Worm (Caenorhabditis elegans) whole organism, mixed stage, embryonic: ENCODE measurements around the gene Y73F8A.13.
A peak's percentile ranks its signal among the peaks of the same experiment; 100 is the strongest.

Source experiments
- M03D4.4 ChIP-seq: sonication (generic microtip); optimal IDR thresholded peaks from 2 replicates; lab custom pipeline; 2017; ENCODE audit warnings: mild to moderate bottlenecking, missing genetic modification characterization, missing compliant biosample characterization
- bed-3 ChIP-seq: fragments of 200-800 bp; sonication (Bioruptor generic); optimal IDR thresholded peaks from 3 replicates; lab custom pipeline; 2018; ENCODE audit warnings: mild to moderate bottlenecking, missing genetic modification characterization, moderate library complexity, missing compliant biosample characterization
- blmp-1 ChIP-seq: fragments of 150-350 bp; optimal IDR thresholded peaks from 2 replicates; lab custom pipeline; 2014; ENCODE audit warnings: missing biosample characterization, missing genetic modification characterization
- ceh-39 ChIP-seq: fragments of 150-350 bp; optimal IDR thresholded peaks from 2 replicates; lab custom pipeline; 2014; ENCODE audit warnings: missing biosample characterization, missing genetic modification characterization
- ceh-43 ChIP-seq: fragments of 200-800 bp; sonication (Bioruptor generic); optimal IDR thresholded peaks from 2 replicates; lab custom pipeline; 2018; ENCODE audit warnings: mild to moderate bottlenecking, missing genetic modification characterization, moderate library complexity, missing compliant biosample characterization
- ceh-83 ChIP-seq: fragments of 200-800 bp; sonication (Bioruptor generic); optimal IDR thresholded peaks from 2 replicates; lab custom pipeline; 2018; ENCODE audit warnings: mild to moderate bottlenecking, missing genetic modification characterization, missing compliant biosample characterization
- ces-1 ChIP-seq: fragments of 150-350 bp; optimal IDR thresholded peaks from 2 replicates; lab custom pipeline; 2014; ENCODE audit warnings: missing biosample characterization, missing genetic modification reagents, missing genetic modification characterization
- cnd-1 ChIP-seq: fragments of 200-800 bp; sonication (Bioruptor generic); optimal IDR thresholded peaks from 2 replicates; lab custom pipeline; 2018; ENCODE audit warnings: mild to moderate bottlenecking, missing genetic modification characterization, missing compliant biosample characterization
- drap-1 ChIP-seq: fragments of 200-800 bp; sonication (Bioruptor generic); optimal IDR thresholded peaks from 3 replicates; lab custom pipeline; 2018; ENCODE audit warnings: mild to moderate bottlenecking, missing genetic modification characterization, missing compliant biosample characterization
- elt-1 ChIP-seq: sonication (generic microtip); optimal IDR thresholded peaks from 2 replicates; lab custom pipeline; 2017; ENCODE audit warnings: missing genetic modification characterization, mild to moderate bottlenecking, missing compliant biosample characterization, antibody characterized with exemption, moderate library complexity, borderline replicate concordance; ENCODE audit not compliant: insufficient read depth
- elt-3 ChIP-seq: fragments of 150-350 bp; optimal IDR thresholded peaks from 2 replicates; lab custom pipeline; 2014; ENCODE audit warnings: missing biosample characterization, missing genetic modification characterization
- flh-1 ChIP-seq: fragments of 200-800 bp; sonication (Bioruptor generic); optimal IDR thresholded peaks from 2 replicates; lab custom pipeline; 2018; ENCODE audit warnings: mild to moderate bottlenecking, missing genetic modification characterization, moderate library complexity, missing compliant biosample characterization
- ham-2 ChIP-seq: fragments of 200-800 bp; sonication (Bioruptor generic); optimal IDR thresholded peaks from 2 replicates; lab custom pipeline; 2018; ENCODE audit warnings: mild to moderate bottlenecking, missing genetic modification characterization, missing compliant biosample characterization
- hlh-1 ChIP-seq: fragments of 150-350 bp; optimal IDR thresholded peaks from 2 replicates; lab custom pipeline; 2014; ENCODE audit warnings: missing biosample characterization, missing genetic modification reagents, missing genetic modification characterization
- lin-13 ChIP-seq: fragments of 150-350 bp; optimal IDR thresholded peaks from 2 replicates; lab custom pipeline; 2014; ENCODE audit warnings: missing biosample characterization, missing genetic modification characterization
- lin-32 ChIP-seq: fragments of 200-800 bp; sonication (Bioruptor generic); optimal IDR thresholded peaks from 2 replicates; lab custom pipeline; 2018; ENCODE audit warnings: mild to moderate bottlenecking, missing genetic modification characterization, missing compliant biosample characterization
- mab-5 ChIP-seq: fragments of 150-350 bp; optimal IDR thresholded peaks from 2 replicates; lab custom pipeline; 2014; ENCODE audit warnings: missing biosample characterization, missing genetic modification characterization
- mep-1 ChIP-seq: fragments of 150-350 bp; optimal IDR thresholded peaks from 2 replicates; lab custom pipeline; 2017; ENCODE audit warnings: missing biosample characterization, missing genetic modification reagents, missing genetic modification characterization, inconsistent platforms
- mls-2 ChIP-seq: sonication (generic microtip); optimal IDR thresholded peaks from 2 replicates; lab custom pipeline; 2016; ENCODE audit warnings: mild to moderate bottlenecking, missing genetic modification characterization, moderate library complexity, missing compliant biosample characterization
- nhr-12 ChIP-seq: fragments of 150-350 bp; optimal IDR thresholded peaks from 2 replicates; lab custom pipeline; 2014; ENCODE audit warnings: missing biosample characterization, missing genetic modification characterization
- nhr-2 ChIP-seq: fragments of 150-350 bp; optimal IDR thresholded peaks from 2 replicates; lab custom pipeline; 2014; ENCODE audit warnings: missing biosample characterization, missing genetic modification characterization
- nhr-28 ChIP-seq: fragments of 150-350 bp; optimal IDR thresholded peaks from 2 replicates; lab custom pipeline; 2014; ENCODE audit warnings: missing biosample characterization, missing genetic modification characterization
- nhr-76 ChIP-seq: sonication (generic microtip); optimal IDR thresholded peaks from 2 replicates; lab custom pipeline; 2017; ENCODE audit warnings: missing biosample characterization, missing genetic modification characterization
- sem-2 ChIP-seq: fragments of 200-800 bp; sonication (Bioruptor generic); optimal IDR thresholded peaks from 2 replicates; lab custom pipeline; 2018; ENCODE audit warnings: mild to moderate bottlenecking, missing genetic modification characterization, missing compliant biosample characterization
- snpc-4 ChIP-seq: fragments of 150-350 bp; optimal IDR thresholded peaks from 2 replicates; lab custom pipeline; 2014; ENCODE audit warnings: missing biosample characterization, missing genetic modification characterization
- sptf-1 ChIP-seq: sonication (generic microtip); optimal IDR thresholded peaks from 2 replicates; lab custom pipeline; 2017; ENCODE audit warnings: mild to moderate bottlenecking, missing genetic modification characterization, moderate library complexity, missing compliant biosample characterization
- tbx-8 ChIP-seq: fragments of 200-800 bp; sonication (Bioruptor generic); optimal IDR thresholded peaks from 2 replicates; lab custom pipeline; 2018; ENCODE audit warnings: mild to moderate bottlenecking, missing genetic modification characterization, moderate library complexity, missing compliant biosample characterization
- unc-120 ChIP-seq: sonication (generic microtip); optimal IDR thresholded peaks from 2 replicates; lab custom pipeline; 2017; ENCODE audit warnings: missing genetic modification characterization, missing compliant biosample characterization; ENCODE audit not compliant: poor library complexity, severe bottlenecking
- unc-62 ChIP-seq: fragments of 150-350 bp; optimal IDR thresholded peaks from 2 replicates; lab custom pipeline; 2014; ENCODE audit warnings: missing biosample characterization, missing genetic modification reagents, missing genetic modification characterization
- ztf-11 ChIP-seq: fragments of 150-350 bp; optimal IDR thresholded peaks from 2 replicates; lab custom pipeline; 2014; ENCODE audit warnings: missing biosample characterization, missing genetic modification characterization

The Y73F8A.13 gene

DNA sequence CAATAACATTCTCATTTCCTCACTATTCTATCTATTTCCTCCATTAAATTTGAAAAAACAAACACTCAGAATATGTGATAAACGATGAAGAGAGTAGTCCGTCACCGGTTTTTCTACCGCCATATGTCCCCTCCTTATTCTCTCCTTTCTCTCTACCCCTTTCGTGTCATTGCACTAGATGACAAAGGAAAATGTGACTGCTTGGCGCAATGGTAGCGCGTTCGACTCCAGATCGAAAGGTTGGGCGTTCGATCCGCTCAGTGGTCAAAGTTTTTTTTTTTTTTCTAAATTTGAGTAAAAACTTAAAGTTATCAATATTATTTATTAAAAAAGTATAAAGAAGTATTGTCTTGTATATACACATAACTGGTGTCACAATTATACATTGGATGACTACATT lies 22.5 kb upstream of the Y73F8A.13 start:
- no peak for TF ChIP-seq ceh-39
- TF ChIP-seq drap-1: no peak
- TF ChIP-seq nhr-2: no peak
- no peak for TF ChIP-seq cnd-1 (tag; lab: Kevin White, UChicago)
- no peak for TF ChIP-seq ztf-11 (tag; lab: Kevin White, UChicago)
- TF ChIP-seq ceh-43 (GFP tag; lab: Kevin White, UChicago): peak; percentile 36
- TF ChIP-seq snpc-4 (tag; lab: Kevin White, UChicago): no peak
- TF ChIP-seq M03D4.4 (tag; lab: Kevin White, UChicago): peak; percentile 65
- TF ChIP-seq ces-1 (GFP tag; lab: Kevin White, UChicago): no peak
- no peak for TF ChIP-seq unc-120
- TF ChIP-seq nhr-12 (tag; lab: Kevin White, UChicago): no peak
- no peak for TF ChIP-seq ham-2 (GFP tag; lab: Kevin White, UChicago)
- TF ChIP-seq unc-62: no peak
- peak; percentile 74 for TF ChIP-seq ceh-83 (GFP tag; lab: Kevin White, UChicago)
- TF ChIP-seq flh-1 (GFP tag; lab: Kevin White, UChicago): no peak
- TF ChIP-seq mab-5 (tag; lab: Kevin White, UChicago): no peak
- TF ChIP-seq mep-1 (tag; lab: Kevin White, UChicago): peak; percentile 10
- TF ChIP-seq tbx-8 (GFP tag; lab: Kevin White, UChicago): no peak
- no peak for TF ChIP-seq nhr-76 (tag; lab: Kevin White, UChicago)
- peak; percentile 15 for TF ChIP-seq bed-3 (GFP tag; lab: Kevin White, UChicago)
- TF ChIP-seq lin-32 (GFP tag; lab: Kevin White, UChicago): peak; percentile 18
- TF ChIP-seq hlh-1 (tag; lab: Kevin White, UChicago): no peak
- no peak for TF ChIP-seq sem-2
- no peak for TF ChIP-seq blmp-1 (tag; lab: Kevin White, UChicago)

DNA sequence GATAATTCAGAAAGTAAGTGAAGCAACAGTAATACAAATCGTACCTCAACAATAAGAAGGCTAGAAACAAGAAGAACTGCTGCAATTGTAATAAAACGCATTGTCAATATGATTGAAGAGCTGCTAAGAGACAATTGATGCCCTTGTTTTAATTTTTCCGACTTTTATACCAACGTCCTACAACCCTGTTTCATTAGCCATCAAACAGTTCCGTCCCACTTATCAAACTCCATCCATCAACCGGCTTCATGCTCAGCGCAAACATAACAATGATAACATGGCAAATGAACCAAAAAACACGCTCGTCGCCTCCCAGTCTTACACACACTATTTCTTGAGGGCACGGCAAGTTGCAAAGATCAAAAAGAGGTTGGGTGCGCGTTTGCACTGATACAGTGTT lies 20.9 kb upstream of the Y73F8A.13 start, which contains the start of gene pqn-90:
Gene pqn-90 (minus strand): TSS at position 101 of the 400 bp plus-strand sequence.
- no peak for TF ChIP-seq lin-13 (tag; lab: Kevin White, UChicago)

DNA sequence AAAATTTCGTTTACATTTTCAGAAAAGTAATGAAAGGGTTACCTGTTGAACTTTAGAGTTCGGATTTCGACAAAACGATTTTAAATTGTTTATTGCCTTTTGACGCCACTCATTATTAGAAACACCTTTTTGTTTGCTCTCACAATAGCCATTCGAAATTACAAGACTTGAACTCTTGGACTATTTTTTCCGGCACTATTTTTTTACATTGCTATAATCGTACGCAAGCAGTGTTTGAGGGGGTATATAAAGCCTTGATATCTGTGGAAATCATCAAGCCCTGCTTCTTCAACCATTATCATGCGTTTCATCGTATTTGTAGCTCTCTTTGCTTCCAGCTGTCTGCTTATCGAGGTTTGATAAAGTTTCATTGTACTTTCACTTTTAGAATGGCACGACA lies 20.4 kb upstream of the Y73F8A.13 start, which contains the start of gene pqn-91:
Gene pqn-91 (plus strand): TSS at position 301 of the 400 bp plus-strand sequence.
- no peak for TF ChIP-seq snpc-4 (tag; lab: Kevin White, UChicago)
- TF ChIP-seq elt-1 (tag; lab: Kevin White, UChicago): no peak
- no peak for TF ChIP-seq mep-1 (tag; lab: Kevin White, UChicago)
- TF ChIP-seq mls-2 (tag; lab: Kevin White, UChicago): no peak
- TF ChIP-seq nhr-76 (tag; lab: Kevin White, UChicago): no peak
- no peak for TF ChIP-seq unc-62
- TF ChIP-seq lin-13 (tag; lab: Kevin White, UChicago): no peak
- TF ChIP-seq tbx-8 (GFP tag; lab: Kevin White, UChicago): no peak
- TF ChIP-seq flh-1 (GFP tag; lab: Kevin White, UChicago): no peak
- no peak for TF ChIP-seq ceh-83 (GFP tag; lab: Kevin White, UChicago)
- TF ChIP-seq hlh-1 (tag; lab: Kevin White, UChicago): no peak
- no peak for TF ChIP-seq nhr-28 (tag; lab: Kevin White, UChicago)
- TF ChIP-seq bed-3 (GFP tag; lab: Kevin White, UChicago): no peak
- no peak for TF ChIP-seq lin-32 (GFP tag; lab: Kevin White, UChicago)

DNA sequence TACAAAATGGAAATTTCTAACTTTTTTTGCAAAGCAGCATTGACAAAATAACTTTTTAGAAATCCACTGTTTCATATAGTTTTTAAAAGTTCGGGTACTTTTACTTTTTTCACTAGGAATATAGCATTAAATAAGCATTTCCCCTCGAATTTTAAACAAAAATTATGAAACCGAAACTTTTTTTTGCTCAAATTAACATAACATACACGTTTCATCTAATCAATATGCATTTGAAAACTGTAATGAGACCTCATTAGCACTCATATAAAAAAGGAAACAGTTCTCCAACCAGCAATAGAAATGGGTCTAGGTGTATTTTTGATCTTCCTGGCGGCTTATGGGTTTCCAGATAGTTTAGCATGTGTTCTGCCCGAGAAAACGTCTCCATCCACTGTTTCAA lies 18.0 kb upstream of the Y73F8A.13 start, which contains the start of gene Y73F8A.10:
Gene Y73F8A.10 (plus strand): TSS at position 301 of the 400 bp plus-strand sequence.
- no peak for TF ChIP-seq mab-5 (tag; lab: Kevin White, UChicago)
- TF ChIP-seq nhr-12 (tag; lab: Kevin White, UChicago): no peak
- TF ChIP-seq drap-1: no peak
- no peak for TF ChIP-seq elt-1 (tag; lab: Kevin White, UChicago)
- TF ChIP-seq elt-3 (tag; lab: Kevin White, UChicago): no peak
- TF ChIP-seq snpc-4 (tag; lab: Kevin White, UChicago): no peak
- TF ChIP-seq M03D4.4 (tag; lab: Kevin White, UChicago): no peak

DNA sequence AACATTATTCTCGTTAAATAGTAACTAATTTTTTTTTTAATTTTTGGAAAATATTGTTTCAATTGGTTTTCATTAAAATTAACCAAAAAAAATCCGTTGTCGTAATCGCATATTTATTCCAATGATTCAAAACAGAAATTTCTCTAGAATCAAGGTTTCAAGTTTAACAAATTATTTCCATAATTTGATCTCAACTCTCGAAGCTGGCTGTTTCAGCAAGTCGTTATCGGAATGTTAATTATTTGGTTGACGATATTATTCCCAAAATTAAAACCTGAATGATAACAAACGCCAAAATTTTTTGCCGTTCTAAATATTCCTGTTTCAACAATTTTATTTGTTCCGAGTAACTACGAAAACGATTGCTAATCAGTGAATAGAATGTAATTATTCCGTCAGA lies 12.0 kb upstream of the Y73F8A.13 start:
- TF ChIP-seq sptf-1 (tag; lab: Kevin White, UChicago): no peak
